Worm (Caenorhabditis elegans): ENCODE measurements around the gene clec-208.

clec-208 gene

ce11 chrV:2068728-2069443 is 28.9 kb upstream of the clec-208 start (continued):
- no peak for TF ChIP-seq T07F8.4 (tag; optimal IDR thresholded peaks at IDR 0.05)
- TF ChIP-seq C17E4.6 (GFP tag; IDR thresholded peaks at IDR 0.05): no peak
- TF ChIP-seq lag-1 (GFP tag; IDR thresholded peaks at IDR 0.05): no peak
- TF ChIP-seq tbp1 (GFP tag; optimal IDR thresholded peaks at IDR 0.05): peak; percentile 8
- TF ChIP-seq hlh-12 (tag; optimal IDR thresholded peaks at IDR 0.05): no peak
- TF ChIP-seq him-1 (tag; optimal IDR thresholded peaks at IDR 0.05): no peak
- TF ChIP-seq die-1 (tag; optimal IDR thresholded peaks at IDR 0.05): no peak
- no peak for TF ChIP-seq snpc-4 (GFP tag; optimal IDR thresholded peaks at IDR 0.05)
- no peak for TF ChIP-seq snpc-4 (tag; optimal IDR thresholded peaks at IDR 0.05)
- no peak for TF ChIP-seq ztf-22 (GFP tag; optimal IDR thresholded peaks at IDR 0.05)
- no peak for TF ChIP-seq hmg-20 (GFP tag; IDR thresholded peaks at IDR 0.05)
- TF ChIP-seq Y79H2A.3 (GFP tag; conservative IDR thresholded peaks at IDR 0.05): no peak
- no peak for TF ChIP-seq ceh-79 (tag; optimal IDR thresholded peaks at IDR 0.05)
- TF ChIP-seq sptf-2 (GFP tag; optimal IDR thresholded peaks at IDR 0.05): no peak
- no peak for TF ChIP-seq let-607 (tag; optimal IDR thresholded peaks at IDR 0.05)
- TF ChIP-seq T26A5.8 (tag; optimal IDR thresholded peaks at IDR 0.05): no peak
- TF ChIP-seq hlh-26 (GFP tag; conservative IDR thresholded peaks at IDR 0.05): no peak
- no peak for TF ChIP-seq C06A6.2 (GFP tag; conservative IDR thresholded peaks at IDR 0.05)
- TF ChIP-seq rcor-1 (GFP tag; IDR thresholded peaks at IDR 0.05): no peak
- TF ChIP-seq lsy-27 (tag; optimal IDR thresholded peaks at IDR 0.05; ENCODE audit: borderline replicate concordance, insufficient read depth): no peak
- no peak for TF ChIP-seq nfyb-1 (GFP tag; IDR thresholded peaks at IDR 0.05)
- no peak for TF ChIP-seq ztf-28 (GFP tag; IDR thresholded peaks at IDR 0.05)
- TF ChIP-seq let-526 (GFP tag; IDR thresholded peaks at IDR 0.05): no peak
- TF ChIP-seq lsl-1 (GFP tag; optimal IDR thresholded peaks at IDR 0.05): no peak
- no peak for TF ChIP-seq Y53G8AR.9 (GFP tag; conservative IDR thresholded peaks at IDR 0.05)
- no peak for TF ChIP-seq ztf-3 (GFP tag; optimal IDR thresholded peaks at IDR 0.05)
- TF ChIP-seq Y53F4B.3 (GFP tag; IDR thresholded peaks at IDR 0.05): no peak
- TF ChIP-seq mxl-1 (tag; optimal IDR thresholded peaks at IDR 0.05): peak; percentile 8
- no peak for TF ChIP-seq ztf-18 (tag; optimal IDR thresholded peaks at IDR 0.05)
- TF ChIP-seq snpc-3.4 (tag; optimal IDR thresholded peaks at IDR 0.05): peak; percentile 13
- TF ChIP-seq Y67H2A.10 (GFP tag; conservative IDR thresholded peaks at IDR 0.05): no peak
- no peak for TF ChIP-seq ceh-58 (GFP tag; IDR thresholded peaks at IDR 0.05)
- TF ChIP-seq B0261.1 (tag; optimal IDR thresholded peaks at IDR 0.05): no peak
- TF ChIP-seq ZK185.1 (tag; optimal IDR thresholded peaks at IDR 0.05; ENCODE audit: poor library complexity, severe bottlenecking): no peak
- no peak for TF ChIP-seq madf-8 (GFP tag; conservative IDR thresholded peaks at IDR 0.05)
- TF ChIP-seq attf-3 (GFP tag; conservative IDR thresholded peaks at IDR 0.05): no peak
- no peak for TF ChIP-seq ztf-26 (tag; optimal IDR thresholded peaks at IDR 0.05)
- TF ChIP-seq egrh-3 (GFP tag; IDR thresholded peaks at IDR 0.05): no peak
- TF ChIP-seq pha-4 (tag; optimal IDR thresholded peaks at IDR 0.05): no peak
- no peak for TF ChIP-seq nfya-1 (tag; optimal IDR thresholded peaks at IDR 0.05; ENCODE audit: borderline replicate concordance, insufficient read depth)
- TF ChIP-seq madf-6 (GFP tag; IDR thresholded peaks at IDR 0.05): peak; percentile 50
- no peak for TF ChIP-seq attf-5 (GFP tag; optimal IDR thresholded peaks at IDR 0.05)
- TF ChIP-seq ekl-4 (GFP tag; IDR thresholded peaks at IDR 0.05): peak; percentile 58
- TF ChIP-seq K12H6.12 (tag; optimal IDR thresholded peaks at IDR 0.05): no peak
- TF ChIP-seq F33H1.4 (GFP tag; IDR thresholded peaks at IDR 0.05): 0 out of 2 replicates have a peak, but pooled peaks have one; percentile 7
- no peak for TF ChIP-seq zim-3 (tag; optimal IDR thresholded peaks at IDR 0.05)
- TF ChIP-seq lin-54 (GFP tag; optimal IDR thresholded peaks at IDR 0.05): no peak

Measured in whole organism, young adult.